Fruit fly (Drosophila melanogaster) whole organism, embryonic: ENCODE measurements around the gene Megf8.

ENCODE experiments used
- Blimp-1 ChIP-seq: fragments of 200-800 bp; sonication (Bioruptor generic); optimal IDR thresholded peaks from 3 replicates; lab custom pipeline; 2018; ENCODE audit warnings: missing biosample characterization, missing genetic modification characterization, mild to moderate bottlenecking, moderate library complexity, missing genetic modification reagents
- CG11085 ChIP-seq: fragments of 200-800 bp; sonication (Bioruptor generic); IDR thresholded peaks from 2 replicates; pipeline ENCODE4 v1.3.6; 2022; ENCODE audit warnings: missing biosample characterization, missing genetic modification characterization
- CG11093 ChIP-seq: fragments of 200-800 bp; sonication (Bioruptor generic); IDR thresholded peaks from 3 replicates; pipeline ENCODE4 v1.3.6; 2022; ENCODE audit warnings: missing biosample characterization, missing genetic modification characterization
- CG12104 ChIP-seq: fragments of 200-800 bp; sonication (Bioruptor generic); optimal IDR thresholded peaks from 3 replicates; lab custom pipeline; 2016; ENCODE audit warnings: missing biosample characterization, missing genetic modification characterization
- CG12391 ChIP-seq: fragments of 200-800 bp; sonication (Bioruptor generic); optimal IDR thresholded peaks from 3 replicates; lab custom pipeline; 2018; ENCODE audit warnings: missing biosample characterization, mild to moderate bottlenecking, missing genetic modification characterization, moderate library complexity
- CG12942 ChIP-seq: fragments of 200-800 bp; sonication (Bioruptor generic); optimal IDR thresholded peaks from 3 replicates; lab custom pipeline; 2016; ENCODE audit warnings: missing biosample characterization, missing genetic modification characterization
- CG13624 ChIP-seq: fragments of 200-800 bp; sonication (Bioruptor generic); optimal IDR thresholded peaks from 2 replicates; lab custom pipeline; 2016; ENCODE audit warnings: missing biosample characterization, missing genetic modification characterization
- CG15514 ChIP-seq: fragments of 200-800 bp; sonication (Bioruptor generic); optimal IDR thresholded peaks from 3 replicates; lab custom pipeline; 2017; ENCODE audit warnings: missing biosample characterization, missing genetic modification characterization, mild to moderate bottlenecking, moderate library complexity, missing genetic modification reagents
- CG17568 ChIP-seq: fragments of 200-800 bp; sonication (Bioruptor generic); optimal IDR thresholded peaks from 2 replicates; lab custom pipeline; 2018; ENCODE audit warnings: missing biosample characterization, mild to moderate bottlenecking, missing genetic modification characterization, moderate library complexity
- CG18619 ChIP-seq: fragments of 200-800 bp; sonication (Bioruptor generic); optimal IDR thresholded peaks from 3 replicates; lab custom pipeline; 2017; ENCODE audit warnings: missing biosample characterization, mild to moderate bottlenecking, missing genetic modification characterization
- CG2129 ChIP-seq: fragments of 200-800 bp; sonication (Bioruptor generic); IDR thresholded peaks from 2 replicates; pipeline ENCODE4 v1.3.6; 2022; ENCODE audit warnings: missing biosample characterization, missing genetic modification characterization; ENCODE audit not compliant: partially characterized antibody
- CG30403 ChIP-seq: fragments of 200-800 bp; sonication (Bioruptor generic); optimal IDR thresholded peaks from 3 replicates; lab custom pipeline; 2016; ENCODE audit warnings: missing biosample characterization, missing genetic modification characterization
- CG32532 ChIP-seq: fragments of 200-800 bp; sonication (Bioruptor generic); IDR thresholded peaks from 2 replicates; pipeline ENCODE4 v1.3.6; 2022; ENCODE audit warnings: missing biosample characterization, missing genetic modification characterization
- CG3281 ChIP-seq: fragments of 200-800 bp; sonication (Bioruptor generic); optimal IDR thresholded peaks from 3 replicates; lab custom pipeline; 2017; ENCODE audit warnings: missing biosample characterization, mild to moderate bottlenecking, missing genetic modification characterization
- CG3995 ChIP-seq: fragments of 200-800 bp; sonication (Bioruptor generic); optimal IDR thresholded peaks from 3 replicates; lab custom pipeline; 2016; ENCODE audit warnings: missing biosample characterization, missing genetic modification characterization
- CG4282 ChIP-seq: fragments of 200-800 bp; sonication (Bioruptor generic); optimal IDR thresholded peaks from 2 replicates; lab custom pipeline; 2016; ENCODE audit warnings: missing biosample characterization, missing genetic modification characterization
- CG6813 ChIP-seq: fragments of 200-800 bp; sonication (Bioruptor generic); optimal IDR thresholded peaks from 2 replicates; lab custom pipeline; 2017; ENCODE audit warnings: missing biosample characterization, missing genetic modification characterization, mild to moderate bottlenecking, moderate library complexity, missing genetic modification reagents
- CG7372 ChIP-seq: fragments of 200-800 bp; sonication (Bioruptor generic); IDR thresholded peaks from 2 replicates; pipeline ENCODE4 v1.3.6; 2022; ENCODE audit warnings: missing biosample characterization, missing genetic modification characterization
- CG7786 ChIP-seq: fragments of 200-800 bp; sonication (Bioruptor generic); optimal IDR thresholded peaks from 2 replicates; lab custom pipeline; 2016; ENCODE audit warnings: missing biosample characterization, missing genetic modification characterization
- D19B ChIP-seq: fragments of 200-800 bp; sonication (Bioruptor generic); optimal IDR thresholded peaks from 2 replicates; lab custom pipeline; 2017; ENCODE audit warnings: missing biosample characterization, mild to moderate bottlenecking, missing genetic modification characterization
- Dref ChIP-seq: fragments of 200-800 bp; sonication (Bioruptor generic); IDR thresholded peaks from 2 replicates; pipeline ENCODE4 v1.3.6; 2022; ENCODE audit warnings: missing biosample characterization, missing genetic modification characterization
- HLH4C ChIP-seq: fragments of 200-800 bp; sonication (Bioruptor generic); IDR thresholded peaks from 3 replicates; pipeline ENCODE4 v1.3.6; 2022; ENCODE audit warnings: missing biosample characterization, missing genetic modification characterization; ENCODE audit not compliant: partially characterized antibody
- Hmx ChIP-seq: fragments of 200-800 bp; sonication (Bioruptor generic); optimal IDR thresholded peaks from 2 replicates; lab custom pipeline; 2016; ENCODE audit warnings: missing biosample characterization, missing genetic modification characterization
- Jarid2 ChIP-seq: fragments of 200-800 bp; sonication (Bioruptor generic); optimal IDR thresholded peaks from 3 replicates; lab custom pipeline; 2017; ENCODE audit warnings: mild to moderate bottlenecking, missing biosample characterization, missing genetic modification reagents, missing genetic modification characterization
- Mad ChIP-seq: fragments of 200-800 bp; sonication (Bioruptor generic); optimal IDR thresholded peaks from 2 replicates; lab custom pipeline; 2016; ENCODE audit warnings: missing biosample characterization, missing genetic modification characterization
- Oli ChIP-seq: fragments of 200-800 bp; sonication (Bioruptor generic); optimal IDR thresholded peaks from 2 replicates; lab custom pipeline; 2018; ENCODE audit warnings: missing biosample characterization, mild to moderate bottlenecking, missing genetic modification characterization, moderate library complexity
- Pdp1 ChIP-seq, 2 experiments: fragments of 200-800 bp; sonication (Bioruptor generic); optimal IDR thresholded peaks; 3 replicates each; lab custom pipeline; 2016; ENCODE audit warnings: missing biosample characterization in 2 of 2, missing genetic modification characterization in 2 of 2, mild to moderate bottlenecking in 1 of 2, moderate library complexity in 1 of 2
- Ravus ChIP-seq: fragments of 200-800 bp; sonication (Bioruptor generic); IDR thresholded peaks from 2 replicates; pipeline ENCODE4 v1.3.6; 2022; ENCODE audit warnings: missing biosample characterization, missing genetic modification characterization
- Sin3A ChIP-seq: fragments of >200 bp; optimal IDR thresholded peaks from 2 replicates; lab custom pipeline; 2018
- Sox102F ChIP-seq: fragments of 200-800 bp; sonication (Bioruptor generic); optimal IDR thresholded peaks from 2 replicates; lab custom pipeline; 2018; ENCODE audit warnings: missing biosample characterization, mild to moderate bottlenecking, missing genetic modification characterization, moderate library complexity
- Sry-β ChIP-seq: fragments of 200-800 bp; sonication (Bioruptor generic); optimal IDR thresholded peaks from 2 replicates; lab custom pipeline; 2018; ENCODE audit warnings: missing biosample characterization, mild to moderate bottlenecking, missing genetic modification characterization, moderate library complexity
- ab ChIP-seq: fragments of 200-800 bp; sonication (Bioruptor generic); optimal IDR thresholded peaks from 2 replicates; lab custom pipeline; 2016; ENCODE audit warnings: missing biosample characterization, missing genetic modification characterization
- al ChIP-seq: fragments of 200-800 bp; sonication (Bioruptor generic); IDR thresholded peaks from 2 replicates; pipeline ENCODE4 v1.3.6; 2022; ENCODE audit warnings: missing biosample characterization, missing genetic modification characterization
- ap ChIP-seq: fragments of 200-800 bp; sonication (Bioruptor generic); IDR thresholded peaks from 2 replicates; pipeline ENCODE4 v1.3.6; 2022; ENCODE audit warnings: missing biosample characterization, missing genetic modification characterization
- bbx ChIP-seq: fragments of 200-800 bp; sonication (Bioruptor generic); IDR thresholded peaks from 2 replicates; pipeline ENCODE4 v1.3.6; 2022; ENCODE audit warnings: missing biosample characterization, missing genetic modification characterization; ENCODE audit not compliant: partially characterized antibody
- cad ChIP-seq: fragments of >200 bp; optimal IDR thresholded peaks from 2 replicates; lab custom pipeline; 2017; ENCODE audit warnings: missing biosample characterization, missing genetic modification characterization
- ci ChIP-seq: fragments of 200-800 bp; sonication (Bioruptor generic); IDR thresholded peaks from 3 replicates; pipeline ENCODE4 v1.3.6; 2022; ENCODE audit warnings: missing biosample characterization, missing genetic modification characterization
- crol ChIP-seq: fragments of 200-800 bp; sonication (Bioruptor generic); IDR thresholded peaks from 2 replicates; pipeline ENCODE4 v1.3.6; 2022; ENCODE audit warnings: missing biosample characterization, missing genetic modification characterization
- dan ChIP-seq: fragments of 200-800 bp; sonication (Bioruptor generic); IDR thresholded peaks from 2 replicates; pipeline ENCODE4 v1.3.6; 2022; ENCODE audit warnings: missing biosample characterization, missing genetic modification characterization
- emc ChIP-seq: fragments of 200-800 bp; sonication (Bioruptor generic); optimal IDR thresholded peaks from 2 replicates; lab custom pipeline; 2016; ENCODE audit warnings: missing biosample characterization, missing genetic modification characterization
- fd96Cb ChIP-seq: fragments of 200-800 bp; sonication (Bioruptor generic); optimal IDR thresholded peaks from 2 replicates; lab custom pipeline; 2018; ENCODE audit warnings: missing biosample characterization, mild to moderate bottlenecking, missing genetic modification characterization, moderate library complexity
- gce ChIP-seq: fragments of 200-800 bp; sonication (Bioruptor generic); IDR thresholded peaks from 3 replicates; pipeline ENCODE4 v1.3.6; 2022; ENCODE audit warnings: missing biosample characterization, missing genetic modification characterization
- grau ChIP-seq: fragments of 200-800 bp; optimal IDR thresholded peaks from 3 replicates; lab custom pipeline; 2019; ENCODE audit warnings: missing biosample characterization, mild to moderate bottlenecking, missing genetic modification characterization, moderate library complexity
- hth ChIP-seq: fragments of >200 bp; optimal IDR thresholded peaks from 2 replicates; lab custom pipeline; 2017; ENCODE audit warnings: inconsistent platforms
- ind ChIP-seq: fragments of 200-800 bp; sonication (Bioruptor generic); optimal IDR thresholded peaks from 3 replicates; lab custom pipeline; 2016; ENCODE audit warnings: missing biosample characterization, missing genetic modification characterization
- nom ChIP-seq: fragments of 200-800 bp; sonication (Bioruptor generic); optimal IDR thresholded peaks from 2 replicates; lab custom pipeline; 2017; ENCODE audit warnings: missing biosample characterization, missing genetic modification characterization, mild to moderate bottlenecking, moderate library complexity, missing genetic modification reagents
- schlank ChIP-seq: fragments of 200-800 bp; sonication (Bioruptor generic); optimal IDR thresholded peaks from 2 replicates; lab custom pipeline; 2018; ENCODE audit warnings: missing biosample characterization, mild to moderate bottlenecking, missing genetic modification characterization
- sens ChIP-seq: fragments of 200-800 bp; sonication (Bioruptor generic); peaks from one replicate; lab custom pipeline; 2016; ENCODE audit warnings: missing biosample characterization, missing genetic modification characterization
- shn ChIP-seq: fragments of 200-800 bp; sonication (Bioruptor generic); optimal IDR thresholded peaks from 3 replicates; lab custom pipeline; 2016; ENCODE audit warnings: missing biosample characterization, missing genetic modification characterization
- slbo ChIP-seq: fragments of 200-800 bp; sonication (Bioruptor generic); IDR thresholded peaks from 2 replicates; pipeline ENCODE4 v1.3.6; 2022; ENCODE audit warnings: missing biosample characterization, missing genetic modification characterization
- vnd ChIP-seq: fragments of 200-800 bp; sonication (Bioruptor generic); IDR thresholded peaks from 3 replicates; pipeline ENCODE4 v1.3.6; 2022; ENCODE audit warnings: missing biosample characterization, missing genetic modification characterization; ENCODE audit not compliant: partially characterized antibody
- z ChIP-seq: fragments of 200-800 bp; sonication (Bioruptor generic); IDR thresholded peaks from 3 replicates; pipeline ENCODE4 v1.3.6; 2022; ENCODE audit warnings: missing biosample characterization, missing genetic modification characterization

Gene Megf8

dm6 chr2L:8034734-8035133 is 8.5 kb upstream of the Megf8 start (continued):
- no peak for TF ChIP-seq CG4282 (GFP tag; lab: Kevin White, UChicago)
- TF ChIP-seq ci (GFP tag; lab: Robert Waterston, UW) = peak; percentile 77
- no peak for TF ChIP-seq Sin3A (lab: Kevin White, UChicago)
- 0 out of 3 replicates have a peak, but pooled peaks have one; percentile 36 for TF ChIP-seq gce
- no peak for TF ChIP-seq CG2129 (GFP tag; lab: Robert Waterston, UW)
- no peak for TF ChIP-seq emc
- peak; percentile 54; the same call in 1 of the 2 replicates for TF ChIP-seq ap
- peak; percentile 34 for TF ChIP-seq D19B (GFP tag; lab: Kevin White, UChicago)
- no peak for TF ChIP-seq crol
- no peak for TF ChIP-seq vnd (GFP tag; lab: Robert Waterston, UW)
- TF ChIP-seq CG11085 = no peak
- TF ChIP-seq CG12391 = peak; percentile 66
- no peak for TF ChIP-seq dan (GFP tag; lab: Robert Waterston, UW)
- no peak for TF ChIP-seq CG6813 (GFP tag; lab: Kevin White, UChicago)
- no peak for TF ChIP-seq ab (GFP tag; lab: Kevin White, UChicago)
- no peak for TF ChIP-seq Mad (GFP tag; lab: Kevin White, UChicago)
- peak; percentile 69 for TF ChIP-seq CG32532 (GFP tag; lab: Robert Waterston, UW)
- no peak for TF ChIP-seq Hmx (GFP tag; lab: Kevin White, UChicago)
- TF ChIP-seq CG11093 = no peak
- peak; percentile 72 for TF ChIP-seq slbo
- TF ChIP-seq grau (tag; lab: Kevin White, UChicago) = peak; percentile 68
- peak; percentile 50 for TF ChIP-seq fd96Cb (tag; lab: Kevin White, UChicago)
- TF ChIP-seq CG17568 = peak; percentile 43
- TF ChIP-seq nom (GFP tag; lab: Kevin White, UChicago) = no peak
- peak; percentile 74 for TF ChIP-seq Sox102F (GFP tag; lab: Kevin White, UChicago)
- no peak for TF ChIP-seq Dref (GFP tag; lab: Robert Waterston, UW)
- TF ChIP-seq CG7786 = no peak
- TF ChIP-seq CG15514 = peak; percentile 29
- TF ChIP-seq shn = peak; percentile 16
- TF ChIP-seq Jarid2 (GFP tag; lab: Kevin White, UChicago) = no peak
- peak; percentile 51 for TF ChIP-seq ind
- TF ChIP-seq z (GFP tag; lab: Robert Waterston, UW) = no peak
- no peak for TF ChIP-seq bbx (GFP tag; lab: Robert Waterston, UW)
- peak; percentile 68 for TF ChIP-seq CG7372
- TF ChIP-seq sens (GFP tag; lab: Kevin White, UChicago) = peak; percentile 92
- no peak for TF ChIP-seq cad (GFP tag; lab: Kevin White, UChicago)
- TF ChIP-seq CG3995 (GFP tag; lab: Kevin White, UChicago) = no peak
- TF ChIP-seq CG12942 = peak; percentile 14
- TF ChIP-seq hth (lab: Kevin White, UChicago) = no peak
- peak; percentile 36 to 39 for TF ChIP-seq Pdp1 (GFP tag; optimal IDR thresholded peaks at IDR 0.05; lab: Kevin White, UChicago)
- peak; percentile 18 for TF ChIP-seq CG12104 (GFP tag; lab: Kevin White, UChicago)
- TF ChIP-seq Blimp-1 (GFP tag; lab: Kevin White, UChicago) = peak; percentile 63
- TF ChIP-seq schlank (tag; lab: Kevin White, UChicago) = no peak
- TF ChIP-seq CG18619 = peak; percentile 23
- no peak for TF ChIP-seq HLH4C
- 0 out of 2 replicates have a peak, but pooled peaks have one; percentile 23 for TF ChIP-seq al (GFP tag; lab: Robert Waterston, UW)
- TF ChIP-seq Oli (tag; lab: Kevin White, UChicago) = peak; percentile 70
- peak; percentile 53 for TF ChIP-seq CG30403
- no peak for TF ChIP-seq Sry-β (GFP tag; lab: Kevin White, UChicago)
- TF ChIP-seq CG13624 (GFP tag; lab: Kevin White, UChicago) = peak; percentile 37
- peak; percentile 59 for TF ChIP-seq CG3281 (GFP tag; lab: Kevin White, UChicago)
- no peak; the same call in 1 of the 2 replicates for TF ChIP-seq Ravus (GFP tag; lab: Robert Waterston, UW)
